Worm (Caenorhabditis elegans): ENCODE results near the gene nsph-1.1.

DNA sequence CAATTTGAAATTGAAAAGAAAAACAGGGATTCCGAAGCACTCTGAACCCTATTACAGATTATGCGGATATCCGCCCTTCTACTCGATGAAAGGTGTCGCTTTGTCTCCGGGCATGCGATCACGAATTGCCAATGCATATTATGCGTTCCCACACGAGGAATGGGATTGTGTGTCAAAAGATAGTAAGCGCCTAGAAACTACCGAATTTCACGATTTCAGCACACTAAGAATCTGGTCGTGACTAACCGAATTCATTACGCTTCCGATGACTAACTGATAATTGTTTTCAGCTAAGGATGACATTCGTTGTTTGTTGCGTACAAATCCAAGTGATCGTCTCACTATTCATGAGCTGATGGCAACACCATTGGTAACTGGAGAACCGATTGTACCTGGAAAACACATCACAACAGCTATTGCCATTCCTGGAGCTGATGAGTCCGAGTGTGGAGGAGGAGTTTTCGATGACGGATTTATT, 20.2 kb upstream of the nsph-1.1 start:
- TF ChIP-seq tbx-37 (GFP tag; conservative IDR thresholded peaks at IDR 0.05) = no peak
- TF ChIP-seq ceh-36 (tag; optimal IDR thresholded peaks at IDR 0.05) = no peak
- no peak for TF ChIP-seq sea-1 (GFP tag; conservative IDR thresholded peaks at IDR 0.05)
- TF ChIP-seq ama-1 (optimal IDR thresholded peaks at IDR 0.05) = no peak
- no peak for TF ChIP-seq ceh-13 (GFP tag; optimal IDR thresholded peaks at IDR 0.05)
- TF ChIP-seq F13C5.2 (tag; optimal IDR thresholded peaks at IDR 0.05) = no peak
- TF ChIP-seq scrt-1 (GFP tag; IDR thresholded peaks at IDR 0.05) = no peak
- TF ChIP-seq hnd-1 (tag; optimal IDR thresholded peaks at IDR 0.05) = no peak

Measured in whole organism, early embryonic.